In genomic region chrIII:9826005-9826404, ce11 we compare ENCODE assay signal across 7 worm cellular contexts.
A peak's percentile ranks its signal among the peaks of the same experiment; 100 is the strongest.
TF ChIP-seq lines count a peak whose summit lies in the region.

No protein-coding gene starts in this region.

TF ChIP-seq in whole organism, L1 larva, 84 proteins besides CTCF, POLR2A, EP300 and RAD21 (continues in another document):
- peak; percentile 42 for TF ChIP-seq nhr-90 (tag; optimal IDR thresholded peaks at IDR 0.05; lab: Kevin White, UChicago; ENCODE audit: poor library complexity)
- TF ChIP-seq jun-1 (tag; optimal IDR thresholded peaks at IDR 0.05; lab: Kevin White, UChicago) = peak; percentile 17
- no peak for TF ChIP-seq pqm-1 (tag; optimal IDR thresholded peaks at IDR 0.05; lab: Kevin White, UChicago)
- TF ChIP-seq lin-13 (GFP tag; optimal IDR thresholded peaks at IDR 0.05; lab: Kevin White, UChicago) = peak; percentile 62
- TF ChIP-seq fkh-10 (GFP tag; optimal IDR thresholded peaks at IDR 0.05; lab: Kevin White, UChicago) = no peak
- TF ChIP-seq nhr-76 (tag; optimal IDR thresholded peaks at IDR 0.05; lab: Kevin White, UChicago) = no peak
- no peak for TF ChIP-seq unc-30 (tag; optimal IDR thresholded peaks at IDR 0.05; lab: Kevin White, UChicago)
- no peak for TF ChIP-seq lin-15B (tag; optimal IDR thresholded peaks at IDR 0.05; lab: Kevin White, UChicago)
- no peak for TF ChIP-seq ztf-11 (tag; optimal IDR thresholded peaks at IDR 0.05; lab: Kevin White, UChicago)
- TF ChIP-seq C04F5.9 (tag; optimal IDR thresholded peaks at IDR 0.05; lab: Kevin White, UChicago) = peak; percentile 12
- no peak for TF ChIP-seq nhr-84 (tag; optimal IDR thresholded peaks at IDR 0.05; lab: Kevin White, UChicago)
- TF ChIP-seq sup-37 (GFP tag; optimal IDR thresholded peaks at IDR 0.05; lab: Kevin White, UChicago) = no peak
- TF ChIP-seq unc-130 (tag; optimal IDR thresholded peaks at IDR 0.05; lab: Kevin White, UChicago) = peak; percentile 31

TF ChIP-seq in whole organism, L2 larva, 48 proteins besides CTCF, POLR2A, EP300 and RAD21 (continues in another document):
- TF ChIP-seq mab-5 (tag; optimal IDR thresholded peaks at IDR 0.05; lab: Kevin White, UChicago) (peak; percentile 32), nhr-129 (tag; optimal IDR thresholded peaks at IDR 0.05; lab: Kevin White, UChicago) (peak; percentile 83), fos-1 (tag; optimal IDR thresholded peaks at IDR 0.05; lab: Kevin White, UChicago) (peak; percentile 3), nhr-25 (tag; optimal IDR thresholded peaks at IDR 0.05; lab: Kevin White, UChicago) (no peak), gmeb-1 (tag; optimal IDR thresholded peaks at IDR 0.05; lab: Kevin White, UChicago) (peak; percentile 23), lin-13 (GFP tag; optimal IDR thresholded peaks at IDR 0.05; lab: Kevin White, UChicago) (peak; percentile 18), nhr-12 (tag; optimal IDR thresholded peaks at IDR 0.05; lab: Kevin White, UChicago) (no peak), C34F6.9 (tag; optimal IDR thresholded peaks at IDR 0.05; lab: Kevin White, UChicago) (peak; percentile 71), R02D3.7 (tag; optimal IDR thresholded peaks at IDR 0.05; lab: Kevin White, UChicago) (no peak), ceh-82 (tag; optimal IDR thresholded peaks at IDR 0.05; lab: Kevin White, UChicago) (no peak), unc-39 (tag; optimal IDR thresholded peaks at IDR 0.05; lab: Kevin White, UChicago) (no peak), sem-4 (tag; optimal IDR thresholded peaks at IDR 0.05; lab: Kevin White, UChicago) (peak; percentile 6), sma-3 (GFP tag; optimal IDR thresholded peaks at IDR 0.05; lab: Kevin White, UChicago) (peak; percentile 46)

TF ChIP-seq in whole organism, L3 larva, 47 proteins besides CTCF, POLR2A, EP300 and RAD21 (continues in another document):
- TF ChIP-seq skn-1 (tag; optimal IDR thresholded peaks at IDR 0.05; lab: Kevin White, UChicago) (peak; percentile 3), lin-39 (tag; optimal IDR thresholded peaks at IDR 0.05; lab: Kevin White, UChicago) (peak; percentile 36), elt-3 (tag; optimal IDR thresholded peaks at IDR 0.05; lab: Kevin White, UChicago) (no peak), fkh-2 (tag; optimal IDR thresholded peaks at IDR 0.05; lab: Kevin White, UChicago) (no peak), nfya-1 (tag; optimal IDR thresholded peaks at IDR 0.05; lab: Kevin White, UChicago; ENCODE audit: insufficient read depth) (peak; percentile 56), pha-4 (tag; optimal IDR thresholded peaks at IDR 0.05; lab: Kevin White, UChicago) (peak; percentile 89), nhr-76 (tag; optimal IDR thresholded peaks at IDR 0.05; lab: Kevin White, UChicago) (no peak), nhr-43 (tag; optimal IDR thresholded peaks at IDR 0.05; lab: Kevin White, UChicago; ENCODE audit: poor library complexity, severe bottlenecking) (peak; percentile 11), ztf-11 (tag; optimal IDR thresholded peaks at IDR 0.05; lab: Kevin White, UChicago) (no peak), fos-1 (tag; optimal IDR thresholded peaks at IDR 0.05; lab: Kevin White, UChicago) (no peak), nhr-28 (tag; optimal IDR thresholded peaks at IDR 0.05; lab: Kevin White, UChicago) (no peak), nhr-237 (tag; optimal IDR thresholded peaks at IDR 0.05; lab: Kevin White, UChicago) (no peak), unc-39 (tag; optimal IDR thresholded peaks at IDR 0.05; lab: Kevin White, UChicago) (no peak), mml-1 (tag; optimal IDR thresholded peaks at IDR 0.05; lab: Kevin White, UChicago) (no peak)

TF ChIP-seq in whole organism, L4 larva, 104 proteins besides CTCF, POLR2A, EP300 and RAD21 (continues in another document):
- TF ChIP-seq nhr-77 (tag; optimal IDR thresholded peaks at IDR 0.05; lab: Kevin White, UChicago) (peak; percentile 55), nhr-10 (tag; optimal IDR thresholded peaks at IDR 0.05; lab: Kevin White, UChicago) (no peak), mdl-1 (tag; optimal IDR thresholded peaks at IDR 0.05; lab: Kevin White, UChicago) (peak in 1 of 2 experiments; percentile 71), ZK337.2 (GFP tag; IDR thresholded peaks at IDR 0.05; lab: Robert Waterston, UW) (no peak), T20F7.1 (GFP tag; optimal IDR thresholded peaks at IDR 0.05; lab: Kevin White, UChicago) (peak; percentile 24), dmd-6 (GFP tag; IDR thresholded peaks at IDR 0.05; lab: Robert Waterston, UW) (peak; percentile 21; the same call in 1 of the 2 replicates), mxl-2 (GFP tag; conservative IDR thresholded peaks at IDR 0.05; lab: Robert Waterston, UW) (no peak), unc-39 (tag; optimal IDR thresholded peaks at IDR 0.05; lab: Kevin White, UChicago) (no peak), ceh-20 (GFP tag; IDR thresholded peaks at IDR 0.05; lab: Robert Waterston, UW) (peak; percentile 56; the same call in 1 of the 2 replicates), T26A8.4 (GFP tag; IDR thresholded peaks at IDR 0.05; lab: Robert Waterston, UW) (peak; percentile 7; the same call in 1 of the 2 replicates), mxl-3 (GFP tag; optimal IDR thresholded peaks at IDR 0.05; lab: Kevin White, UChicago) (peak; percentile 21), lin-39 (tag; optimal IDR thresholded peaks at IDR 0.05; lab: Kevin White, UChicago) (no peak), gei-8 (GFP tag; optimal IDR thresholded peaks at IDR 0.05; lab: Kevin White, UChicago) (no peak), zip-11 (GFP tag; IDR thresholded peaks at IDR 0.05; lab: Robert Waterston, UW) (no peak)

TF ChIP-seq in whole organism, late embryonic, 69 proteins besides CTCF, POLR2A, EP300 and RAD21:
- peak; percentile 3 for TF ChIP-seq nfya-1 (tag; optimal IDR thresholded peaks at IDR 0.05; lab: Kevin White, UChicago)
- peak; percentile 55 for TF ChIP-seq hlh-30 (tag; optimal IDR thresholded peaks at IDR 0.05; lab: Kevin White, UChicago; ENCODE audit: insufficient read depth)
- TF ChIP-seq hlh-8 (tag; optimal IDR thresholded peaks at IDR 0.05; lab: Kevin White, UChicago) = no peak

TF ChIP-seq in whole organism, mixed stage, embryonic, 35 proteins besides CTCF, POLR2A, EP300 and RAD21:
- TF ChIP-seq blmp-1 (tag; optimal IDR thresholded peaks at IDR 0.05; lab: Kevin White, UChicago) (no peak), mep-1 (tag; optimal IDR thresholded peaks at IDR 0.05; lab: Kevin White, UChicago) (peak; percentile 3), nhr-2 (tag; optimal IDR thresholded peaks at IDR 0.05; lab: Kevin White, UChicago) (no peak), ham-2 (GFP tag; optimal IDR thresholded peaks at IDR 0.05; lab: Kevin White, UChicago) (no peak)

TF ChIP-seq in whole organism, young adult, 124 proteins besides CTCF, POLR2A, EP300 and RAD21:
- TF ChIP-seq atf-7 (tag; optimal IDR thresholded peaks at IDR 0.05; lab: Kevin White, UChicago) (peak; percentile 52), tlf-1 (GFP tag; optimal IDR thresholded peaks at IDR 0.05; lab: Kevin White, UChicago) (peak; percentile 30), hrde-1 (tag; optimal IDR thresholded peaks at IDR 0.05; lab: Kevin White, UChicago; ENCODE audit: borderline replicate concordance) (no peak), ama-1 (optimal IDR thresholded peaks at IDR 0.05; lab: Kevin White, UChicago) (peak; percentile 79), ama-1 (GFP tag; optimal IDR thresholded peaks at IDR 0.05; lab: Kevin White, UChicago) (no peak), ekl-4 (GFP tag; IDR thresholded peaks at IDR 0.05; lab: Robert Waterston, UW) (0 out of 2 replicates have a peak, but pooled peaks have one; percentile 35), bed-2 (GFP tag; IDR thresholded peaks at IDR 0.05; lab: Robert Waterston, UW) (no peak), Y53G8AR.9 (GFP tag; conservative IDR thresholded peaks at IDR 0.05; lab: Robert Waterston, UW) (peak; percentile 66), lin-40 (tag; optimal IDR thresholded peaks at IDR 0.05; lab: Kevin White, UChicago) (peak; percentile 39), snpc-4 (GFP tag; optimal IDR thresholded peaks at IDR 0.05; lab: Kevin White, UChicago) (peak; percentile 11), snpc-4 (tag; optimal IDR thresholded peaks at IDR 0.05; lab: Kevin White, UChicago) (peak in 1 of 4 experiments; percentile 41), hsf-1 (GFP tag; IDR thresholded peaks at IDR 0.05; lab: Robert Waterston, UW) (no peak), K11D2.4 (GFP tag; IDR thresholded peaks at IDR 0.05; lab: Robert Waterston, UW) (peak; percentile 67; the same call in 1 of the 2 replicates), mcd-1 (GFP tag; IDR thresholded peaks at IDR 0.05; lab: Robert Waterston, UW) (0 out of 2 replicates have a peak, but pooled peaks have one; percentile 61), pbrm-1 (GFP tag; IDR thresholded peaks at IDR 0.05; lab: Robert Waterston, UW) (0 out of 2 replicates have a peak, but pooled peaks have one; percentile 48), nhr-80 (tag; optimal IDR thresholded peaks at IDR 0.05; lab: Kevin White, UChicago) (peak; percentile 11), nfyb-1 (GFP tag; IDR thresholded peaks at IDR 0.05; lab: Robert Waterston, UW) (peak; percentile 55; the same call in 1 of the 2 replicates), let-607 (tag; optimal IDR thresholded peaks at IDR 0.05; lab: Kevin White, UChicago) (peak; percentile 22 to 26), hlh-26 (GFP tag; conservative IDR thresholded peaks at IDR 0.05; lab: Robert Waterston, UW) (no peak), chd-7 (tag; optimal IDR thresholded peaks at IDR 0.05; lab: Kevin White, UChicago) (peak; percentile 18), nfya-2 (GFP tag; IDR thresholded peaks at IDR 0.05; lab: Robert Waterston, UW) (no peak), tbp1 (GFP tag; optimal IDR thresholded peaks at IDR 0.05; lab: Kevin White, UChicago) (peak; percentile 56), pha-4 (tag; optimal IDR thresholded peaks at IDR 0.05; lab: Kevin White, UChicago) (no peak), lin-54 (GFP tag; optimal IDR thresholded peaks at IDR 0.05; lab: Kevin White, UChicago) (peak; percentile 39), K12H6.12 (tag; optimal IDR thresholded peaks at IDR 0.05; lab: Kevin White, UChicago) (peak; percentile 50), attf-5 (GFP tag; optimal IDR thresholded peaks at IDR 0.05; lab: Kevin White, UChicago) (peak; percentile 73), T07F8.4 (tag; optimal IDR thresholded peaks at IDR 0.05; lab: Kevin White, UChicago) (no peak), repo-1 (tag; optimal IDR thresholded peaks at IDR 0.05; lab: Kevin White, UChicago) (peak; percentile 40), cebp-1 (GFP tag; IDR thresholded peaks at IDR 0.05; lab: Robert Waterston, UW) (peak; percentile 66), cebp-1 (tag; optimal IDR thresholded peaks at IDR 0.05; lab: Kevin White, UChicago) (peak; percentile 61), let-526 (GFP tag; IDR thresholded peaks at IDR 0.05; lab: Robert Waterston, UW) (peak; percentile 57; the same call in 1 of the 2 replicates), ccch-3 (GFP tag; optimal IDR thresholded peaks at IDR 0.05; lab: Kevin White, UChicago) (no peak), lin-35 (GFP tag; optimal IDR thresholded peaks at IDR 0.05; lab: Kevin White, UChicago) (peak in 1 of 3 experiments; percentile 44), madf-6 (GFP tag; IDR thresholded peaks at IDR 0.05; lab: Robert Waterston, UW) (0 out of 2 replicates have a peak, but pooled peaks have one; percentile 8), hmg-1.2 (GFP tag; IDR thresholded peaks at IDR 0.05; lab: Robert Waterston, UW) (0 out of 2 replicates have a peak, but pooled peaks have one; percentile 25)
